Fruit fly (Drosophila melanogaster) whole organism, embryonic: ENCODE data around the gene CG13021.

Experiments used
- Atf3 ChIP-seq: fragments of 200-800 bp; sonication (Bioruptor generic); optimal IDR thresholded peaks from 3 replicates; lab custom pipeline; 2016; ENCODE audit warnings: missing biosample characterization, missing genetic modification characterization
- BtbVII ChIP-seq: fragments of 200-800 bp; sonication (Bioruptor generic); optimal IDR thresholded peaks from 3 replicates; lab custom pipeline; 2017; ENCODE audit warnings: missing biosample characterization, mild to moderate bottlenecking, missing genetic modification characterization
- CG10543 ChIP-seq: fragments of 200-800 bp; sonication (Bioruptor generic); optimal IDR thresholded peaks from 3 replicates; lab custom pipeline; 2017; ENCODE audit warnings: missing biosample characterization, mild to moderate bottlenecking, missing genetic modification characterization, moderate library complexity
- CG11085 ChIP-seq: fragments of 200-800 bp; sonication (Bioruptor generic); IDR thresholded peaks from 2 replicates; pipeline ENCODE4 v1.3.6; 2022; ENCODE audit warnings: missing biosample characterization, missing genetic modification characterization
- CG11723 ChIP-seq: fragments of 200-800 bp; sonication (Bioruptor generic); optimal IDR thresholded peaks from 2 replicates; lab custom pipeline; 2017; ENCODE audit warnings: missing biosample characterization, mild to moderate bottlenecking, missing genetic modification characterization
- CG12942 ChIP-seq: fragments of 200-800 bp; sonication (Bioruptor generic); optimal IDR thresholded peaks from 3 replicates; lab custom pipeline; 2016; ENCODE audit warnings: missing biosample characterization, missing genetic modification characterization
- CG14667 ChIP-seq: fragments of 200-800 bp; sonication (Bioruptor generic); IDR thresholded peaks from 2 replicates; pipeline ENCODE4 v1.3.6; 2022; ENCODE audit warnings: missing biosample characterization, missing genetic modification characterization
- CG15269 ChIP-seq: fragments of 200-800 bp; sonication (Bioruptor generic); optimal IDR thresholded peaks from 2 replicates; lab custom pipeline; 2018; ENCODE audit warnings: missing biosample characterization, mild to moderate bottlenecking, missing genetic modification characterization, moderate library complexity
- CG16813 ChIP-seq: fragments of 200-800 bp; sonication (Bioruptor generic); IDR thresholded peaks from 3 replicates; pipeline ENCODE4 v1.3.6; 2022; ENCODE audit warnings: missing biosample characterization, missing genetic modification characterization; ENCODE audit not compliant: partially characterized antibody
- CG17328 ChIP-seq: fragments of 200-800 bp; sonication (Bioruptor generic); IDR thresholded peaks from 2 replicates; pipeline ENCODE4 v1.3.6; 2022; ENCODE audit warnings: missing biosample characterization, missing genetic modification characterization
- CG1792 ChIP-seq: fragments of 200-800 bp; sonication (Bioruptor generic); optimal IDR thresholded peaks from 2 replicates; lab custom pipeline; 2016; ENCODE audit warnings: missing biosample characterization, missing genetic modification characterization
- CG2712 ChIP-seq: fragments of 200-800 bp; optimal IDR thresholded peaks from 3 replicates; lab custom pipeline; 2019; ENCODE audit warnings: missing biosample characterization, mild to moderate bottlenecking, missing genetic modification characterization, moderate library complexity
- CG31365 ChIP-seq: fragments of 200-800 bp; sonication (Bioruptor generic); optimal IDR thresholded peaks from 2 replicates; lab custom pipeline; 2018; ENCODE audit warnings: missing biosample characterization, mild to moderate bottlenecking, missing genetic modification characterization
- CG43689 ChIP-seq: fragments of 200-800 bp; sonication (Bioruptor generic); IDR thresholded peaks from 2 replicates; pipeline ENCODE4 v1.3.6; 2022; ENCODE audit warnings: missing biosample characterization, missing genetic modification characterization
- CG7357 ChIP-seq: fragments of 200-800 bp; sonication (Bioruptor generic); IDR thresholded peaks from 3 replicates; pipeline ENCODE4 v1.3.6; 2022; ENCODE audit warnings: missing biosample characterization, missing genetic modification characterization
- CG8281 ChIP-seq: fragments of 200-800 bp; sonication (Bioruptor generic); optimal IDR thresholded peaks from 2 replicates; lab custom pipeline; 2018; ENCODE audit warnings: missing biosample characterization, mild to moderate bottlenecking, missing genetic modification characterization, moderate library complexity
- CG8290 ChIP-seq, 3 experiments: fragments of 200-800 bp; sonication (Bioruptor generic); optimal IDR thresholded peaks; 2 replicates each; lab custom pipeline; 2016 to 2019; ENCODE audit warnings: missing biosample characterization in 3 of 3, missing genetic modification characterization in 3 of 3, mild to moderate bottlenecking in 2 of 3, moderate library complexity in 1 of 3
- CG9876 ChIP-seq: fragments of 200-800 bp; sonication (Bioruptor generic); optimal IDR thresholded peaks from 2 replicates; lab custom pipeline; 2016; ENCODE audit warnings: missing biosample characterization, missing genetic modification characterization
- CrebB ChIP-seq: fragments of 200-800 bp; sonication (Bioruptor generic); optimal IDR thresholded peaks from 3 replicates; lab custom pipeline; 2018; ENCODE audit warnings: missing biosample characterization, mild to moderate bottlenecking, missing genetic modification characterization
- Dad ChIP-seq: fragments of 200-800 bp; sonication (Bioruptor generic); optimal IDR thresholded peaks from 3 replicates; lab custom pipeline; 2016; ENCODE audit warnings: missing biosample characterization, missing genetic modification characterization
- Fer2 ChIP-seq: fragments of 200-800 bp; sonication (Bioruptor generic); optimal IDR thresholded peaks from 2 replicates; lab custom pipeline; 2018; ENCODE audit warnings: missing biosample characterization, mild to moderate bottlenecking, missing genetic modification characterization, moderate library complexity
- HLH4C ChIP-seq: fragments of 200-800 bp; sonication (Bioruptor generic); IDR thresholded peaks from 3 replicates; pipeline ENCODE4 v1.3.6; 2022; ENCODE audit warnings: missing biosample characterization, missing genetic modification characterization; ENCODE audit not compliant: partially characterized antibody
- Hsf ChIP-seq: fragments of 200-800 bp; sonication (Bioruptor generic); optimal IDR thresholded peaks from 3 replicates; lab custom pipeline; 2016; ENCODE audit warnings: missing biosample characterization, missing genetic modification characterization
- Myb ChIP-seq: fragments of 200-800 bp; sonication (Bioruptor generic); optimal IDR thresholded peaks from 2 replicates; lab custom pipeline; 2016; ENCODE audit warnings: missing biosample characterization, missing genetic modification characterization
- Optix ChIP-seq: fragments of 200-800 bp; sonication (Bioruptor generic); IDR thresholded peaks from 3 replicates; pipeline ENCODE4 v1.3.6; 2022; ENCODE audit warnings: missing biosample characterization, missing genetic modification characterization
- Sry-δ ChIP-seq: fragments of 200-800 bp; sonication (Bioruptor generic); optimal IDR thresholded peaks from 2 replicates; lab custom pipeline; 2016; ENCODE audit warnings: missing biosample characterization, missing genetic modification characterization
- amos ChIP-seq: fragments of 200-800 bp; sonication (Bioruptor generic); IDR thresholded peaks from 2 replicates; pipeline ENCODE4 v1.3.6; 2022; ENCODE audit warnings: missing biosample characterization, missing genetic modification characterization; ENCODE audit not compliant: partially characterized antibody
- bcd ChIP-seq: fragments of 200-800 bp; sonication (Bioruptor generic); optimal IDR thresholded peaks from 2 replicates; lab custom pipeline; 2017; ENCODE audit warnings: missing biosample characterization, mild to moderate bottlenecking, missing genetic modification characterization
- cato ChIP-seq: fragments of 200-800 bp; sonication (Bioruptor generic); optimal IDR thresholded peaks from 2 replicates; lab custom pipeline; 2016; ENCODE audit warnings: missing biosample characterization, missing genetic modification characterization, borderline replicate concordance
- chif ChIP-seq, 2 experiments: fragments of 200-800 bp; sonication (Bioruptor generic); optimal IDR thresholded peaks; 3 replicates each; lab custom pipeline; 2016; ENCODE audit warnings: missing biosample characterization in 2 of 2, missing genetic modification characterization in 2 of 2
- chm ChIP-seq: fragments of 200-800 bp; sonication (Bioruptor generic); IDR thresholded peaks from 2 replicates; pipeline ENCODE4 v1.3.6; 2022; ENCODE audit warnings: missing biosample characterization, missing genetic modification characterization
- ci ChIP-seq: fragments of 200-800 bp; sonication (Bioruptor generic); IDR thresholded peaks from 3 replicates; pipeline ENCODE4 v1.3.6; 2022; ENCODE audit warnings: missing biosample characterization, missing genetic modification characterization
- croc ChIP-seq: fragments of 200-800 bp; sonication (Bioruptor generic); conservative IDR thresholded peaks from 3 replicates; pipeline ENCODE4 v1.3.6; 2022; ENCODE audit warnings: missing biosample characterization, missing genetic modification characterization
- crp ChIP-seq, 2 experiments: fragments of 200-800 bp; sonication (Bioruptor generic); optimal IDR thresholded peaks; 2 replicates in 1 of 2; 3 replicates in 1 of 2; lab custom pipeline; 2017; ENCODE audit warnings: missing biosample characterization in 2 of 2, missing genetic modification characterization in 2 of 2, mild to moderate bottlenecking in 1 of 2, moderate library complexity in 1 of 2
- dimm ChIP-seq: fragments of 200-800 bp; sonication (Bioruptor generic); IDR thresholded peaks from 2 replicates; pipeline ENCODE4 v1.3.6; 2022; ENCODE audit warnings: missing biosample characterization, missing genetic modification characterization
- fd102C ChIP-seq: fragments of 200-800 bp; sonication (Bioruptor generic); optimal IDR thresholded peaks from 2 replicates; lab custom pipeline; 2018; ENCODE audit warnings: missing biosample characterization, mild to moderate bottlenecking, missing genetic modification characterization, moderate library complexity
- gcm ChIP-seq: fragments of 200-800 bp; sonication (Bioruptor generic); optimal IDR thresholded peaks from 2 replicates; lab custom pipeline; 2019; ENCODE audit warnings: missing biosample characterization, mild to moderate bottlenecking, missing genetic modification characterization, moderate library complexity
- gt ChIP-seq: fragments of 200-800 bp; sonication (Bioruptor generic); IDR thresholded peaks from 2 replicates; pipeline ENCODE4 v1.3.6; 2022; ENCODE audit warnings: missing biosample characterization, missing genetic modification characterization
- jumu ChIP-seq: fragments of 200-800 bp; sonication (Bioruptor generic); optimal IDR thresholded peaks from 3 replicates; lab custom pipeline; 2016; ENCODE audit warnings: missing biosample characterization, missing genetic modification characterization
- ken ChIP-seq: fragments of 200-800 bp; sonication (Bioruptor generic); IDR thresholded peaks from 3 replicates; pipeline ENCODE4 v1.3.6; 2022; ENCODE audit warnings: missing biosample characterization, missing genetic modification characterization
- klu ChIP-seq: fragments of 200-800 bp; sonication (Bioruptor generic); IDR thresholded peaks from 2 replicates; pipeline ENCODE4 v1.3.6; 2022; ENCODE audit warnings: missing biosample characterization, missing genetic modification characterization
- lab ChIP-seq: fragments of 200-800 bp; sonication (Bioruptor generic); optimal IDR thresholded peaks from 3 replicates; lab custom pipeline; 2017; ENCODE audit warnings: missing biosample characterization, missing genetic modification characterization, mild to moderate bottlenecking, moderate library complexity, missing genetic modification reagents
- lola ChIP-seq, 3 experiments: fragments of >200 bp in 2 of 3; fragments of 200-800 bp in 1 of 3; sonication (Bioruptor generic) in 1 of 3; optimal IDR thresholded peaks; 2 replicates each; lab custom pipeline; 2017 to 2019; ENCODE audit warnings: missing biosample characterization in 3 of 3, missing genetic modification characterization in 3 of 3, mild to moderate bottlenecking in 1 of 3, moderate library complexity in 1 of 3
- pho ChIP-seq: fragments of 200-800 bp; sonication (Bioruptor generic); optimal IDR thresholded peaks from 2 replicates; lab custom pipeline; 2016; ENCODE audit warnings: missing biosample characterization, missing genetic modification characterization
- row ChIP-seq: fragments of 200-800 bp; sonication (Bioruptor generic); IDR thresholded peaks from 3 replicates; pipeline ENCODE4 v1.3.6; 2022; ENCODE audit warnings: missing biosample characterization, missing genetic modification characterization
- stwl ChIP-seq: fragments of 200-800 bp; sonication (Bioruptor generic); optimal IDR thresholded peaks from 3 replicates; lab custom pipeline; 2018; ENCODE audit warnings: missing biosample characterization, mild to moderate bottlenecking, missing genetic modification characterization, moderate library complexity
- tup ChIP-seq: fragments of 200-800 bp; sonication (Bioruptor generic); optimal IDR thresholded peaks from 2 replicates; lab custom pipeline; 2016; ENCODE audit warnings: missing biosample characterization, mild to moderate bottlenecking, missing genetic modification characterization, moderate library complexity

The CG13021 gene

dm6 chrX:3474476-3475439 lies 39.4 kb upstream of the CG13021 start, which contains the start of gene CG12206 (continued):
- TF ChIP-seq gt (GFP tag; lab: Robert Waterston, UW) (no peak), lab (GFP tag; lab: Kevin White, UChicago) (peak; percentile 70), Sry-δ (no peak), BtbVII (GFP tag; lab: Kevin White, UChicago) (peak; percentile 62), CG7357 (GFP tag; lab: Robert Waterston, UW) (0 out of 3 replicates have a peak, but pooled peaks have one; percentile 18), CG11085 (no peak), bcd (GFP tag; lab: Kevin White, UChicago) (peak; percentile 58), Myb (GFP tag; lab: Kevin White, UChicago) (no peak), Dad (no peak), CG10543 (GFP tag; lab: Kevin White, UChicago) (peak; percentile 30), CG9876 (GFP tag; lab: Kevin White, UChicago) (no peak), tup (no peak), CG12942 (GFP tag; lab: Kevin White, UChicago) (peak; percentile 18), CG16813 (GFP tag; lab: Robert Waterston, UW) (no peak), Hsf (GFP tag; lab: Kevin White, UChicago) (no peak), Fer2 (tag; lab: Kevin White, UChicago) (peak; percentile 6), cato (GFP tag; lab: Kevin White, UChicago) (no peak), chm (GFP tag; lab: Robert Waterston, UW) (no peak), fd102C (GFP tag; lab: Kevin White, UChicago) (no peak), gcm (GFP tag; lab: Kevin White, UChicago) (peak; percentile 15), CG11723 (no peak), ken (GFP tag; lab: Robert Waterston, UW) (no peak), CG31365 (no peak), CG15269 (peak; percentile 71), CG2712 (tag; lab: Kevin White, UChicago) (peak; percentile 68), HLH4C (GFP tag; lab: Robert Waterston, UW) (no peak), CG8290 (GFP tag; optimal IDR thresholded peaks at IDR 0.05; lab: Kevin White, UChicago) (no peak), CG8290 (tag; optimal IDR thresholded peaks at IDR 0.05; lab: Kevin White, UChicago) (no peak), stwl (no peak), croc (no peak; the same call in 2 of the 3 replicates), lola (GFP tag; optimal IDR thresholded peaks at IDR 0.05; lab: Kevin White, UChicago) (peak in 1 of 3 experiments; percentile 49), Optix (GFP tag; lab: Robert Waterston, UW) (no peak), jumu (no peak), CG14667 (GFP tag; lab: Robert Waterston, UW) (no peak), dimm (GFP tag; lab: Robert Waterston, UW) (no peak), pho (no peak), row (peak; percentile 81), CrebB (peak; percentile 9), klu (GFP tag; lab: Robert Waterston, UW) (no peak), amos (no peak), Atf3 (no peak), chif (GFP tag; optimal IDR thresholded peaks at IDR 0.05; lab: Kevin White, UChicago) (no peak), crp (GFP tag; optimal IDR thresholded peaks at IDR 0.05; lab: Kevin White, UChicago) (no peak), CG8281 (tag; lab: Kevin White, UChicago) (peak; percentile 3), CG17328 (GFP tag; lab: Robert Waterston, UW) (no peak), CG43689 (GFP tag; lab: Robert Waterston, UW) (no peak), CG1792 (no peak), ci (GFP tag; lab: Robert Waterston, UW) (no peak)
